Worm (Caenorhabditis elegans) whole organism, L3 larva: ENCODE measurements around the gene srw-117.

Experiments
- elt-1 ChIP-seq: fragments of 150-350 bp; optimal IDR thresholded peaks from 2 replicates; lab custom pipeline; 2014; ENCODE audit warnings: missing biosample characterization, missing genetic modification characterization
- eor-1 ChIP-seq, 2 experiments: fragments of 150-350 bp; optimal IDR thresholded peaks; 2 replicates each; lab custom pipeline; 2014 to 2018; ENCODE audit warnings: missing biosample characterization in 2 of 2, missing genetic modification characterization in 2 of 2
- nfya-1 ChIP-seq: sonication (generic microtip); optimal IDR thresholded peaks from 2 replicates; lab custom pipeline; 2017; ENCODE audit warnings: missing genetic modification characterization, mild to moderate bottlenecking, missing compliant biosample characterization, antibody characterized with exemption, moderate library complexity; ENCODE audit not compliant: insufficient read depth
- nhr-11 ChIP-seq: fragments of 150-350 bp; optimal IDR thresholded peaks from 2 replicates; lab custom pipeline; 2014; ENCODE audit warnings: missing biosample characterization, missing genetic modification characterization
- nhr-77 ChIP-seq: fragments of 150-350 bp; optimal IDR thresholded peaks from 2 replicates; lab custom pipeline; 2014; ENCODE audit warnings: missing biosample characterization, missing genetic modification characterization
- unc-39 ChIP-seq: sonication (generic microtip); optimal IDR thresholded peaks from 4 replicates; lab custom pipeline; 2017; ENCODE audit warnings: missing biosample characterization, missing genetic modification characterization
- zag-1 ChIP-seq: fragments of 150-350 bp; optimal IDR thresholded peaks from 2 replicates; lab custom pipeline; 2014; ENCODE audit warnings: missing biosample characterization, missing genetic modification characterization

ce11 chrV:3011394-3011793 lies 28.1 kb upstream of the srw-117 start, which contains the start of gene srw-135:
- no peak for TF ChIP-seq elt-1 (tag; lab: Kevin White, UChicago)
- no peak for TF ChIP-seq eor-1 (tag; optimal IDR thresholded peaks at IDR 0.05; lab: Kevin White, UChicago)
- TF ChIP-seq unc-39 (tag; lab: Kevin White, UChicago): no peak
- TF ChIP-seq nhr-11 (tag; lab: Kevin White, UChicago): no peak
- no peak for TF ChIP-seq zag-1 (tag; lab: Kevin White, UChicago)
- no peak for TF ChIP-seq nfya-1 (tag; lab: Kevin White, UChicago)
- TF ChIP-seq nhr-77 (tag; lab: Kevin White, UChicago): no peak
